Worm (Caenorhabditis elegans) whole organism, young adult: Measurements from ENCODE around the gene otub-3.

Source experiments
- Y53F4B.3 ChIP-seq: fragments of 200-800 bp; sonication (Bioruptor generic); IDR thresholded peaks from 2 replicates; pipeline ENCODE4 v1.3.6; 2022; ENCODE audit warnings: missing genetic modification reagents, missing genetic modification characterization, missing compliant biosample characterization
- lir-1 ChIP-seq: fragments of 200-800 bp; sonication (Bioruptor generic); conservative IDR thresholded peaks from 2 replicates; pipeline ENCODE4 v1.3.6; 2022; ENCODE audit warnings: missing genetic modification reagents, missing genetic modification characterization, missing compliant biosample characterization
- pha-4 ChIP-seq: fragments of 150-350 bp; sonication (generic microtip); optimal IDR thresholded peaks from 2 replicates; lab custom pipeline; 2014; ENCODE audit warnings: missing biosample characterization, missing genetic modification reagents, missing genetic modification characterization
- snpc-4 ChIP-seq, 5 experiments: fragments of 150-350 bp in 1 of 5; sonication (generic microtip) in 4 of 5; optimal IDR thresholded peaks; 2 replicates each; lab custom pipeline; 2014 to 2018; ENCODE audit warnings: missing genetic modification characterization in 5 of 5, missing biosample characterization in 3 of 5, antibody characterized with exemption in 2 of 5, mild to moderate bottlenecking in 2 of 5, missing compliant biosample characterization in 2 of 5, missing genotype in 2 of 5, moderate library complexity in 2 of 5, missing genetic modification reagents in 1 of 5

- TF ChIP-seq snpc-4 (GFP tag; optimal IDR thresholded peaks at IDR 0.05; lab: Kevin White, UChicago) (no peak), snpc-4 (tag; optimal IDR thresholded peaks at IDR 0.05; lab: Kevin White, UChicago) (no peak), pha-4 (tag; lab: Kevin White, UChicago) (no peak), Y53F4B.3 (GFP tag; lab: Robert Waterston, UW) (no peak), lir-1 (GFP tag; lab: Robert Waterston, UW) (no peak)
Measured at ce11 chrIV:8686966-8687365, 41.0 kb upstream of the otub-3 start.
